Fruit fly (Drosophila melanogaster) whole organism, embryonic: ENCODE results near the gene CG5196.

Source experiments
- CG10565 ChIP-seq: fragments of 200-800 bp; sonication (Bioruptor generic); optimal IDR thresholded peaks from 3 replicates; lab custom pipeline; 2016; ENCODE audit warnings: missing biosample characterization, mild to moderate bottlenecking, missing genetic modification characterization
- CG12071 ChIP-seq: fragments of 200-800 bp; sonication (Bioruptor generic); optimal IDR thresholded peaks from 3 replicates; lab custom pipeline; 2018; ENCODE audit warnings: missing biosample characterization, mild to moderate bottlenecking, missing genetic modification characterization
- CG12391 ChIP-seq: fragments of 200-800 bp; sonication (Bioruptor generic); optimal IDR thresholded peaks from 3 replicates; lab custom pipeline; 2018; ENCODE audit warnings: missing biosample characterization, mild to moderate bottlenecking, missing genetic modification characterization, moderate library complexity
- CG14860 ChIP-seq: fragments of 200-800 bp; sonication (Bioruptor generic); IDR thresholded peaks from 3 replicates; pipeline ENCODE4 v1.3.6; 2022; ENCODE audit warnings: missing biosample characterization, missing genetic modification characterization; ENCODE audit not compliant: partially characterized antibody
- CG17359 ChIP-seq: fragments of 200-800 bp; sonication (Bioruptor generic); optimal IDR thresholded peaks from 3 replicates; lab custom pipeline; 2018; ENCODE audit warnings: missing biosample characterization, mild to moderate bottlenecking, missing genetic modification characterization, moderate library complexity
- CG17361 ChIP-seq: fragments of 200-800 bp; sonication (Bioruptor generic); IDR thresholded peaks from 3 replicates; pipeline ENCODE4 v1.3.6; 2022; ENCODE audit warnings: missing biosample characterization, missing genetic modification characterization
- CG17829 ChIP-seq: fragments of 200-800 bp; optimal IDR thresholded peaks from 2 replicates; lab custom pipeline; 2019; ENCODE audit warnings: missing biosample characterization, mild to moderate bottlenecking, missing genetic modification characterization, moderate library complexity
- CG2116 ChIP-seq: fragments of 200-800 bp; sonication (Bioruptor generic); optimal IDR thresholded peaks from 3 replicates; lab custom pipeline; 2018; ENCODE audit warnings: missing biosample characterization, mild to moderate bottlenecking, missing genetic modification characterization
- CG3281 ChIP-seq: fragments of 200-800 bp; sonication (Bioruptor generic); optimal IDR thresholded peaks from 3 replicates; lab custom pipeline; 2017; ENCODE audit warnings: missing biosample characterization, mild to moderate bottlenecking, missing genetic modification characterization
- CG5953 ChIP-seq: fragments of 200-800 bp; sonication (Bioruptor generic); IDR thresholded peaks from 2 replicates; pipeline ENCODE4 v1.3.6; 2022; ENCODE audit warnings: missing biosample characterization, missing genetic modification characterization
- CG6689 ChIP-seq: fragments of 200-800 bp; sonication (Bioruptor generic); IDR thresholded peaks from 2 replicates; pipeline ENCODE4 v1.3.6; 2022; ENCODE audit warnings: missing biosample characterization, missing genetic modification characterization
- CG7357 ChIP-seq: fragments of 200-800 bp; sonication (Bioruptor generic); IDR thresholded peaks from 3 replicates; pipeline ENCODE4 v1.3.6; 2022; ENCODE audit warnings: missing biosample characterization, missing genetic modification characterization
- CG8944 ChIP-seq: fragments of 200-800 bp; sonication (Bioruptor generic); optimal IDR thresholded peaks from 3 replicates; lab custom pipeline; 2016; ENCODE audit warnings: missing biosample characterization, missing genetic modification characterization
- CTCF ChIP-seq: fragments of 200-800 bp; sonication (Bioruptor generic); optimal IDR thresholded peaks from 2 replicates; lab custom pipeline; 2017; ENCODE audit warnings: missing biosample characterization, mild to moderate bottlenecking, missing genetic modification characterization, moderate library complexity
- CoRest ChIP-seq: fragments of 200-800 bp; sonication (Bioruptor generic); optimal IDR thresholded peaks from 3 replicates; lab custom pipeline; 2018; ENCODE audit warnings: missing biosample characterization, mild to moderate bottlenecking, missing genetic modification characterization, moderate library complexity
- D ChIP-seq, 2 experiments: fragments of 200-800 bp in 1 of 2; fragments of >200 bp in 1 of 2; sonication (Bioruptor generic) in 1 of 2; optimal IDR thresholded peaks; 2 replicates in 1 of 2; 3 replicates in 1 of 2; lab custom pipeline; 2017; ENCODE audit warnings: mild to moderate bottlenecking in 1 of 2, missing biosample characterization in 1 of 2, missing genetic modification characterization in 1 of 2, missing genetic modification reagents in 1 of 2
- Dbx ChIP-seq: fragments of 200-800 bp; sonication (Bioruptor generic); IDR thresholded peaks from 3 replicates; pipeline ENCODE4 v1.3.6; 2022; ENCODE audit warnings: missing biosample characterization, missing genetic modification characterization
- ERR ChIP-seq: fragments of 200-800 bp; sonication (Bioruptor generic); optimal IDR thresholded peaks from 2 replicates; lab custom pipeline; 2016; ENCODE audit warnings: missing biosample characterization, missing genetic modification characterization
- GATAe ChIP-seq: fragments of 200-800 bp; sonication (Bioruptor generic); conservative IDR thresholded peaks from 2 replicates; pipeline ENCODE4 v1.3.6; 2022; ENCODE audit warnings: missing biosample characterization, missing genetic modification characterization
- H2.0 ChIP-seq: fragments of 200-800 bp; sonication (Bioruptor generic); IDR thresholded peaks from 2 replicates; pipeline ENCODE4 v1.3.6; 2022; ENCODE audit warnings: missing biosample characterization, missing genetic modification characterization
- HHEX ChIP-seq: fragments of 200-800 bp; sonication (Bioruptor generic); optimal IDR thresholded peaks from 3 replicates; lab custom pipeline; 2017; ENCODE audit warnings: missing biosample characterization, mild to moderate bottlenecking, missing genetic modification characterization, missing genetic modification reagents
- Hand ChIP-seq: fragments of 200-800 bp; sonication (Bioruptor generic); optimal IDR thresholded peaks from 2 replicates; lab custom pipeline; 2017; ENCODE audit warnings: mild to moderate bottlenecking, missing biosample characterization, missing genetic modification reagents, missing genetic modification characterization
- Kr ChIP-seq: fragments of 200-800 bp; sonication (Bioruptor generic); optimal IDR thresholded peaks from 2 replicates; lab custom pipeline; 2017; ENCODE audit warnings: missing biosample characterization, mild to moderate bottlenecking, missing genetic modification characterization
- Lpt ChIP-seq: fragments of >200 bp; optimal IDR thresholded peaks from 2 replicates; lab custom pipeline; 2018; ENCODE audit warnings: missing biosample characterization, missing genetic modification characterization
- Max ChIP-seq: fragments of 200-800 bp; sonication (Bioruptor generic); optimal IDR thresholded peaks from 2 replicates; lab custom pipeline; 2016; ENCODE audit warnings: missing biosample characterization, mild to moderate bottlenecking, missing genetic modification characterization
- Mes4 ChIP-seq: fragments of 200-800 bp; sonication (Bioruptor generic); optimal IDR thresholded peaks from 2 replicates; lab custom pipeline; 2016; ENCODE audit warnings: missing biosample characterization, missing genetic modification characterization
- Side ChIP-seq: fragments of 200-800 bp; sonication (Bioruptor generic); optimal IDR thresholded peaks from 2 replicates; lab custom pipeline; 2016; ENCODE audit warnings: missing biosample characterization, missing genetic modification characterization
- Sox100B ChIP-seq: fragments of 200-800 bp; sonication (Bioruptor generic); optimal IDR thresholded peaks from 3 replicates; lab custom pipeline; 2018; ENCODE audit warnings: missing biosample characterization, mild to moderate bottlenecking, missing genetic modification characterization
- Taf1 ChIP-seq: fragments of 200-800 bp; sonication (Bioruptor generic); IDR thresholded peaks from 2 replicates; pipeline ENCODE4 v1.3.6; 2022; ENCODE audit warnings: missing biosample characterization, missing genetic modification characterization
- YL-1 ChIP-seq: fragments of 200-800 bp; sonication (Bioruptor generic); optimal IDR thresholded peaks from 3 replicates; lab custom pipeline; 2017; ENCODE audit warnings: missing biosample characterization, mild to moderate bottlenecking, missing genetic modification characterization
- ac ChIP-seq: fragments of 200-800 bp; sonication (Bioruptor generic); optimal IDR thresholded peaks from 3 replicates; lab custom pipeline; 2017; ENCODE audit warnings: missing biosample characterization, mild to moderate bottlenecking, missing genetic modification characterization
- ash1 ChIP-seq: fragments of 200-800 bp; sonication (Bioruptor generic); optimal IDR thresholded peaks from 2 replicates; lab custom pipeline; 2018; ENCODE audit warnings: missing biosample characterization, mild to moderate bottlenecking, missing genetic modification characterization
- az2 ChIP-seq: fragments of 200-800 bp; sonication (Bioruptor generic); optimal IDR thresholded peaks from 3 replicates; lab custom pipeline; 2016; ENCODE audit warnings: missing biosample characterization, missing genetic modification characterization
- bab2 ChIP-seq: fragments of 200-800 bp; sonication (Bioruptor generic); optimal IDR thresholded peaks from 2 replicates; lab custom pipeline; 2016; ENCODE audit warnings: missing biosample characterization, missing genetic modification characterization
- dmrt11E ChIP-seq: fragments of 200-800 bp; sonication (Bioruptor generic); optimal IDR thresholded peaks from 3 replicates; lab custom pipeline; 2018; ENCODE audit warnings: missing biosample characterization, mild to moderate bottlenecking, missing genetic modification characterization, moderate library complexity
- ewg ChIP-seq: fragments of 200-800 bp; sonication (Bioruptor generic); optimal IDR thresholded peaks from 3 replicates; lab custom pipeline; 2017; ENCODE audit warnings: mild to moderate bottlenecking, missing biosample characterization, missing genetic modification reagents, missing genetic modification characterization
- eyg ChIP-seq: fragments of 200-800 bp; sonication (Bioruptor generic); optimal IDR thresholded peaks from 3 replicates; lab custom pipeline; 2016; ENCODE audit warnings: missing biosample characterization, missing genetic modification characterization
- fd3F ChIP-seq: fragments of 200-800 bp; sonication (Bioruptor generic); optimal IDR thresholded peaks from 2 replicates; lab custom pipeline; 2018; ENCODE audit warnings: missing biosample characterization, mild to moderate bottlenecking, missing genetic modification characterization, moderate library complexity
- fd96Cb ChIP-seq: fragments of 200-800 bp; sonication (Bioruptor generic); optimal IDR thresholded peaks from 2 replicates; lab custom pipeline; 2018; ENCODE audit warnings: missing biosample characterization, mild to moderate bottlenecking, missing genetic modification characterization, moderate library complexity
- gem ChIP-seq: fragments of 200-800 bp; sonication (Bioruptor generic); optimal IDR thresholded peaks from 2 replicates; lab custom pipeline; 2019; ENCODE audit warnings: missing biosample characterization, mild to moderate bottlenecking, missing genetic modification characterization, moderate library complexity
- kni ChIP-seq: fragments of 200-800 bp; sonication (Bioruptor generic); optimal IDR thresholded peaks from 3 replicates; lab custom pipeline; 2017; ENCODE audit warnings: mild to moderate bottlenecking, missing biosample characterization, missing genetic modification reagents, missing genetic modification characterization
- knrl ChIP-seq: fragments of 200-800 bp; sonication (Bioruptor generic); IDR thresholded peaks from 3 replicates; pipeline ENCODE4 v1.3.6; 2022; ENCODE audit warnings: missing biosample characterization, missing genetic modification characterization; ENCODE audit not compliant: partially characterized antibody
- mld ChIP-seq: fragments of 200-800 bp; sonication (Bioruptor generic); IDR thresholded peaks from 3 replicates; pipeline ENCODE4 v1.3.6; 2022; ENCODE audit warnings: missing biosample characterization, missing genetic modification characterization; ENCODE audit not compliant: partially characterized antibody
- phol ChIP-seq: fragments of 200-800 bp; sonication (Bioruptor generic); optimal IDR thresholded peaks from 3 replicates; lab custom pipeline; 2018; ENCODE audit warnings: missing biosample characterization, mild to moderate bottlenecking, missing genetic modification characterization, moderate library complexity
- psq ChIP-seq: fragments of 200-800 bp; sonication (Bioruptor generic); optimal IDR thresholded peaks from 2 replicates; lab custom pipeline; 2017; ENCODE audit warnings: missing biosample characterization, missing genetic modification characterization
- sqz ChIP-seq: fragments of 200-800 bp; sonication (Bioruptor generic); optimal IDR thresholded peaks from 3 replicates; lab custom pipeline; 2018; ENCODE audit warnings: missing biosample characterization, mild to moderate bottlenecking, missing genetic modification characterization
- stc ChIP-seq: fragments of 200-800 bp; sonication (Bioruptor generic); IDR thresholded peaks from 2 replicates; pipeline ENCODE4 v1.3.6; 2022; ENCODE audit warnings: missing biosample characterization, missing genetic modification characterization
- tin ChIP-seq: fragments of 200-800 bp; sonication (Bioruptor generic); optimal IDR thresholded peaks from 3 replicates; lab custom pipeline; 2016; ENCODE audit warnings: missing biosample characterization, missing genetic modification characterization
- vvl ChIP-seq: fragments of 200-800 bp; sonication (Bioruptor generic); IDR thresholded peaks from 2 replicates; pipeline ENCODE4 v1.3.6; 2022; ENCODE audit warnings: missing biosample characterization, missing genetic modification characterization
- wdn ChIP-seq: fragments of 200-800 bp; sonication (Bioruptor generic); IDR thresholded peaks from 2 replicates; pipeline ENCODE4 v1.3.6; 2022; ENCODE audit warnings: missing biosample characterization, missing genetic modification characterization
- zen ChIP-seq: fragments of 200-800 bp; sonication (Bioruptor generic); optimal IDR thresholded peaks from 3 replicates; lab custom pipeline; 2018; ENCODE audit warnings: missing biosample characterization, mild to moderate bottlenecking, missing genetic modification characterization, moderate library complexity

The CG5196 gene

dm6 chr3R:12451376-12451775, 43.3 kb downstream of the CG5196 start (continued):
- no peak for TF ChIP-seq sqz (GFP tag; lab: Kevin White, UChicago)
- TF ChIP-seq CG8944 (GFP tag; lab: Kevin White, UChicago): no peak
- TF ChIP-seq CG12391 (tag; lab: Kevin White, UChicago): peak; percentile 29
- TF ChIP-seq CG6689 (GFP tag; lab: Robert Waterston, UW): 0 out of 2 replicates have a peak, but pooled peaks have one; percentile 8
- TF ChIP-seq CG2116 (GFP tag; lab: Kevin White, UChicago): no peak
- no peak for TF ChIP-seq psq (GFP tag; lab: Kevin White, UChicago)
- TF ChIP-seq tin: peak; percentile 19
- TF ChIP-seq gem: peak; percentile 69
- TF ChIP-seq Mes4 (GFP tag; lab: Kevin White, UChicago): no peak
- TF ChIP-seq vvl: peak; percentile 26; the same call in 1 of the 2 replicates
- TF ChIP-seq eyg (GFP tag; lab: Kevin White, UChicago): no peak
- TF ChIP-seq CG12071 (GFP tag; lab: Kevin White, UChicago): peak; percentile 9
- 0 out of 3 replicates have a peak, but pooled peaks have one; percentile 7 for TF ChIP-seq CG7357 (GFP tag; lab: Robert Waterston, UW)
- no peak for TF ChIP-seq mld (GFP tag; lab: Robert Waterston, UW)
- peak; percentile 29 for TF ChIP-seq bab2 (GFP tag; lab: Kevin White, UChicago)
- TF ChIP-seq az2: peak; percentile 36
- no peak for TF ChIP-seq CG14860 (GFP tag; lab: Robert Waterston, UW)
- peak; percentile 37; the same call in 1 of the 2 replicates for TF ChIP-seq stc (GFP tag; lab: Robert Waterston, UW)
- TF ChIP-seq zen (tag; lab: Kevin White, UChicago): no peak
- TF ChIP-seq knrl (GFP tag; lab: Robert Waterston, UW): no peak
- no peak for TF ChIP-seq Taf1
- no peak for TF ChIP-seq Lpt (GFP tag; lab: Kevin White, UChicago)
- TF ChIP-seq CG10565 (GFP tag; lab: Kevin White, UChicago): no peak
- TF ChIP-seq GATAe: no peak
- no peak for TF ChIP-seq ac (GFP tag; lab: Kevin White, UChicago)
- TF ChIP-seq CoRest (tag; lab: Kevin White, UChicago): peak; percentile 40
- TF ChIP-seq Max: no peak
- peak; percentile 9 for TF ChIP-seq CG17829
- TF ChIP-seq CTCF: no peak
- TF ChIP-seq CG17361: no peak
- TF ChIP-seq fd96Cb (tag; lab: Kevin White, UChicago): peak; percentile 18
- no peak for TF ChIP-seq ERR (GFP tag; lab: Kevin White, UChicago)
- TF ChIP-seq Kr: no peak
- no peak for TF ChIP-seq dmrt11E (tag; lab: Kevin White, UChicago)
- TF ChIP-seq ash1 (GFP tag; lab: Kevin White, UChicago): no peak
- no peak for TF ChIP-seq YL-1 (GFP tag; lab: Kevin White, UChicago)
- no peak for TF ChIP-seq CG5953 (GFP tag; lab: Robert Waterston, UW)
- TF ChIP-seq fd3F (GFP tag; lab: Kevin White, UChicago): no peak
- TF ChIP-seq Dbx: no peak
- no peak for TF ChIP-seq Sox100B (GFP tag; lab: Kevin White, UChicago)
- TF ChIP-seq H2.0 (GFP tag; lab: Robert Waterston, UW): peak; percentile 43; the same call in 1 of the 2 replicates
- peak; percentile 47 for TF ChIP-seq phol (tag; lab: Kevin White, UChicago)
- no peak for TF ChIP-seq Side
- TF ChIP-seq Hand (GFP tag; lab: Kevin White, UChicago): no peak
- TF ChIP-seq ewg: no peak
- peak; percentile 56 for TF ChIP-seq CG17359 (tag; lab: Kevin White, UChicago)
- TF ChIP-seq D (optimal IDR thresholded peaks at IDR 0.05; lab: Kevin White, UChicago): no peak
- no peak for TF ChIP-seq D (GFP tag; optimal IDR thresholded peaks at IDR 0.05; lab: Kevin White, UChicago)
- no peak for TF ChIP-seq kni (GFP tag; lab: Kevin White, UChicago)
- TF ChIP-seq CG3281 (GFP tag; lab: Kevin White, UChicago): peak; percentile 14
- TF ChIP-seq wdn (GFP tag; lab: Robert Waterston, UW): no peak
- peak; percentile 0 for TF ChIP-seq HHEX (GFP tag; lab: Kevin White, UChicago)
